Fruit fly (Drosophila melanogaster) whole organism, prepupa: ENCODE measurements around the gene CG32576.

ENCODE experiments used
- Blimp-1 ChIP-seq: fragments of 200-800 bp; sonication (Bioruptor generic); optimal IDR thresholded peaks from 3 replicates; lab custom pipeline; 2017; ENCODE audit warnings: missing biosample characterization, missing genetic modification characterization, mild to moderate bottlenecking, moderate library complexity, missing genetic modification reagents
- CG10631 ChIP-seq: fragments of 200-800 bp; sonication (Bioruptor generic); optimal IDR thresholded peaks from 2 replicates; lab custom pipeline; 2016; ENCODE audit warnings: missing biosample characterization, missing genetic modification characterization
- CG10669 ChIP-seq: fragments of 200-800 bp; sonication (Bioruptor generic); optimal IDR thresholded peaks from 3 replicates; lab custom pipeline; 2018; ENCODE audit warnings: missing biosample characterization, mild to moderate bottlenecking, missing genetic modification characterization, moderate library complexity
- CG11762 ChIP-seq: fragments of 200-800 bp; sonication (Bioruptor generic); optimal IDR thresholded peaks from 3 replicates; lab custom pipeline; 2016; ENCODE audit warnings: missing biosample characterization, missing genetic modification characterization; ENCODE audit not compliant: insufficient read depth
- CG11902 ChIP-seq: fragments of 200-800 bp; sonication (Bioruptor generic); optimal IDR thresholded peaks from 3 replicates; lab custom pipeline; 2016; ENCODE audit warnings: missing biosample characterization, missing genetic modification characterization
- CG15336 ChIP-seq: fragments of 200-800 bp; sonication (Bioruptor generic); IDR thresholded peaks from 2 replicates; pipeline ENCODE4 v1.3.6; 2022; ENCODE audit warnings: missing biosample characterization, missing genetic modification characterization
- CG1621 ChIP-seq: fragments of 200-800 bp; sonication (Bioruptor generic); optimal IDR thresholded peaks from 3 replicates; lab custom pipeline; 2018; ENCODE audit warnings: missing biosample characterization, mild to moderate bottlenecking, missing genetic modification characterization
- CG16779 ChIP-seq: fragments of 200-800 bp; sonication (Bioruptor generic); optimal IDR thresholded peaks from 3 replicates; lab custom pipeline; 2017; ENCODE audit warnings: missing biosample characterization, mild to moderate bottlenecking, missing genetic modification characterization
- CG3032 ChIP-seq: fragments of 200-800 bp; optimal IDR thresholded peaks from 2 replicates; lab custom pipeline; 2019; ENCODE audit warnings: missing biosample characterization, mild to moderate bottlenecking, missing genetic modification characterization, moderate library complexity
- CG31627 ChIP-seq: fragments of 200-800 bp; sonication (Bioruptor generic); optimal IDR thresholded peaks from 3 replicates; lab custom pipeline; 2016; ENCODE audit warnings: missing biosample characterization, missing genetic modification characterization
- CG3919 ChIP-seq: fragments of 200-800 bp; sonication (Bioruptor generic); optimal IDR thresholded peaks from 3 replicates; lab custom pipeline; 2016; ENCODE audit warnings: missing biosample characterization, missing genetic modification characterization
- CG6163 ChIP-seq: fragments of 200-800 bp; sonication (Bioruptor generic); IDR thresholded peaks from 3 replicates; pipeline ENCODE4 v1.3.6; 2022; ENCODE audit warnings: missing biosample characterization, missing genetic modification characterization
- CG8632 ChIP-seq: fragments of 200-800 bp; sonication (Bioruptor generic); optimal IDR thresholded peaks from 3 replicates; lab custom pipeline; 2016; ENCODE audit warnings: missing biosample characterization, missing genetic modification characterization
- Eip78C ChIP-seq: fragments of 200-800 bp; sonication (Bioruptor generic); peaks from one replicate; lab custom pipeline; 2016; ENCODE audit warnings: missing biosample characterization, missing genetic modification characterization
- Ets21C ChIP-seq: fragments of 200-800 bp; sonication (Bioruptor generic); optimal IDR thresholded peaks from 3 replicates; lab custom pipeline; 2016; ENCODE audit warnings: missing biosample characterization, missing genetic modification characterization
- Ets96B ChIP-seq: fragments of 200-800 bp; optimal IDR thresholded peaks from 2 replicates; lab custom pipeline; 2019; ENCODE audit warnings: missing biosample characterization, mild to moderate bottlenecking, missing genetic modification characterization, moderate library complexity
- Gug ChIP-seq: fragments of 200-800 bp; sonication (Bioruptor generic); IDR thresholded peaks from 2 replicates; pipeline ENCODE4 v1.3.6; 2022; ENCODE audit warnings: missing biosample characterization, missing genetic modification characterization
- Hr4 ChIP-seq: fragments of 200-800 bp; sonication (Bioruptor generic); optimal IDR thresholded peaks from 3 replicates; lab custom pipeline; 2016; ENCODE audit warnings: missing biosample characterization, missing genetic modification characterization
- Lpt ChIP-seq: fragments of 200-800 bp; sonication (Bioruptor generic); optimal IDR thresholded peaks from 3 replicates; lab custom pipeline; 2016; ENCODE audit warnings: missing biosample characterization, missing genetic modification characterization
- Met ChIP-seq: fragments of 200-800 bp; sonication (Bioruptor generic); optimal IDR thresholded peaks from 3 replicates; lab custom pipeline; 2016; ENCODE audit warnings: missing biosample characterization, missing genetic modification characterization
- Smox ChIP-seq: fragments of 200-800 bp; sonication (Bioruptor generic); optimal IDR thresholded peaks from 3 replicates; lab custom pipeline; 2016; ENCODE audit warnings: missing biosample characterization, missing genetic modification characterization
- Sox15 ChIP-seq: fragments of 200-800 bp; sonication (Bioruptor generic); optimal IDR thresholded peaks from 3 replicates; lab custom pipeline; 2016; ENCODE audit warnings: missing biosample characterization, missing genetic modification characterization
- acj6 ChIP-seq: fragments of 200-800 bp; sonication (Bioruptor generic); optimal IDR thresholded peaks from 3 replicates; lab custom pipeline; 2016; ENCODE audit warnings: missing biosample characterization, missing genetic modification characterization
- cyc ChIP-seq: fragments of 200-800 bp; sonication (Bioruptor generic); optimal IDR thresholded peaks from 3 replicates; lab custom pipeline; 2016; ENCODE audit warnings: missing biosample characterization, missing genetic modification characterization
- dac ChIP-seq: fragments of 200-800 bp; sonication (Bioruptor generic); optimal IDR thresholded peaks from 2 replicates; lab custom pipeline; 2017; ENCODE audit warnings: missing biosample characterization, mild to moderate bottlenecking, missing genetic modification characterization
- esn ChIP-seq: fragments of 200-800 bp; sonication (Bioruptor generic); optimal IDR thresholded peaks from 2 replicates; lab custom pipeline; 2016; ENCODE audit warnings: missing biosample characterization, mild to moderate bottlenecking, missing genetic modification characterization, moderate library complexity
- fd85E ChIP-seq: fragments of 200-800 bp; sonication (Bioruptor generic); optimal IDR thresholded peaks from 3 replicates; lab custom pipeline; 2016; ENCODE audit warnings: missing biosample characterization, missing genetic modification characterization
- fkh ChIP-seq: fragments of 200-800 bp; sonication (Bioruptor generic); optimal IDR thresholded peaks from 3 replicates; lab custom pipeline; 2017; ENCODE audit warnings: missing biosample characterization, mild to moderate bottlenecking, missing genetic modification characterization, moderate library complexity
- net ChIP-seq: fragments of 200-800 bp; sonication (Bioruptor generic); optimal IDR thresholded peaks from 3 replicates; lab custom pipeline; 2016; ENCODE audit warnings: missing biosample characterization, missing genetic modification characterization
- pdm3 ChIP-seq: fragments of 200-800 bp; sonication (Bioruptor generic); optimal IDR thresholded peaks from 3 replicates; lab custom pipeline; 2016; ENCODE audit warnings: missing biosample characterization, missing genetic modification characterization
- svp ChIP-seq: fragments of 200-800 bp; sonication (Bioruptor generic); peaks from one replicate; lab custom pipeline; 2016; ENCODE audit warnings: missing biosample characterization, missing genetic modification characterization
- topi ChIP-seq: fragments of 200-800 bp; sonication (Bioruptor generic); optimal IDR thresholded peaks from 3 replicates; lab custom pipeline; 2016; ENCODE audit warnings: missing biosample characterization, missing genetic modification characterization

The CG32576 gene

dm6 chrX:16318858-16319557 lies 30.7 kb upstream of the CG32576 start (continued):
- TF ChIP-seq CG16779 (tag; lab: Kevin White, UChicago) (no peak), dac (GFP tag; lab: Kevin White, UChicago) (peak; percentile 45), net (peak; percentile 83), CG15336 (GFP tag; lab: Robert Waterston, UW) (peak; percentile 75), Lpt (GFP tag; lab: Kevin White, UChicago) (peak; percentile 72), cyc (peak; percentile 64), CG10669 (GFP tag; lab: Kevin White, UChicago) (peak; percentile 82), CG1621 (peak; percentile 52), CG8632 (GFP tag; lab: Kevin White, UChicago) (peak; percentile 67), CG10631 (GFP tag; lab: Kevin White, UChicago) (peak; percentile 86), Hr4 (peak; percentile 79), CG11902 (GFP tag; lab: Kevin White, UChicago) (peak; percentile 51), CG3919 (GFP tag; lab: Kevin White, UChicago) (no peak)

- TF ChIP-seq Eip78C (peak; percentile 74), CG3032 (peak; percentile 7), Met (GFP tag; lab: Kevin White, UChicago) (no peak), fkh (GFP tag; lab: Kevin White, UChicago) (peak; percentile 53), esn (GFP tag; lab: Kevin White, UChicago) (peak; percentile 23), Ets96B (tag; lab: Kevin White, UChicago) (no peak)
These were observed 24.9 kb upstream of the CG32576 start, which contains the start of the genes CG9915 and SWIP for dm6 chrX:16313078-16313875. Gene CG9915, minus strand, starts transcription at chrX:16313138. Gene SWIP, plus strand, starts transcription at chrX:16313709.

dm6 chrX:16309764-16310163 lies 21.4 kb upstream of the CG32576 start:
- TF ChIP-seq CG1621 (no peak), CG8632 (GFP tag; lab: Kevin White, UChicago) (no peak), Gug (GFP tag; lab: Robert Waterston, UW) (no peak), acj6 (GFP tag; lab: Kevin White, UChicago) (no peak), Sox15 (GFP tag; lab: Kevin White, UChicago) (no peak), Blimp-1 (no peak), pdm3 (no peak), topi (GFP tag; lab: Kevin White, UChicago) (no peak), CG31627 (no peak), CG11762 (GFP tag; lab: Kevin White, UChicago) (no peak), net (no peak), Met (GFP tag; lab: Kevin White, UChicago) (no peak), Ets21C (GFP tag; lab: Kevin White, UChicago) (no peak)

dm6 chrX:16308953-16309352 lies 20.6 kb upstream of the CG32576 start:
- TF ChIP-seq CG11762 (GFP tag; lab: Kevin White, UChicago) (no peak), esn (GFP tag; lab: Kevin White, UChicago) (no peak), Eip78C (peak; percentile 36), CG16779 (tag; lab: Kevin White, UChicago) (no peak), Smox (GFP tag; lab: Kevin White, UChicago) (no peak), fd85E (no peak), svp (GFP tag; lab: Kevin White, UChicago) (no peak), CG6163 (GFP tag; lab: Robert Waterston, UW) (no peak), CG3919 (GFP tag; lab: Kevin White, UChicago) (no peak), acj6 (GFP tag; lab: Kevin White, UChicago) (no peak), fkh (GFP tag; lab: Kevin White, UChicago) (peak; percentile 17), Hr4 (no peak)
